Worm (Caenorhabditis elegans) whole organism, early embryonic: ENCODE results near the gene srh-180.

Source experiments
- B0310.2 ChIP-seq: sonication (generic microtip); optimal IDR thresholded peaks from 2 replicates; lab custom pipeline; 2016; ENCODE audit warnings: mild to moderate bottlenecking, missing genetic modification characterization, missing compliant biosample characterization
- F13C5.2 ChIP-seq: sonication (generic microtip); optimal IDR thresholded peaks from 2 replicates; lab custom pipeline; 2017; ENCODE audit warnings: mild to moderate bottlenecking, missing genetic modification characterization, inconsistent platforms, missing compliant biosample characterization
- ama-1 ChIP-seq: fragments of 150-350 bp; optimal IDR thresholded peaks from 2 replicates; lab custom pipeline; 2014
- ceh-13 ChIP-seq: fragments of 200-800 bp; sonication (Bioruptor generic); optimal IDR thresholded peaks from 2 replicates; lab custom pipeline; 2018; ENCODE audit warnings: mild to moderate bottlenecking, missing genetic modification characterization, missing compliant biosample characterization
- ceh-36 ChIP-seq: sonication (generic microtip); optimal IDR thresholded peaks from 2 replicates; lab custom pipeline; 2016; ENCODE audit warnings: missing genetic modification characterization, inconsistent platforms, missing compliant biosample characterization
- ets-7 ChIP-seq: sonication (generic microtip); optimal IDR thresholded peaks from 2 replicates; lab custom pipeline; 2016; ENCODE audit warnings: missing genotype, missing genetic modification characterization, missing compliant biosample characterization
- hmg-4 ChIP-seq: fragments of 200-800 bp; sonication (Bioruptor generic); optimal IDR thresholded peaks from 2 replicates; lab custom pipeline; 2018; ENCODE audit warnings: mild to moderate bottlenecking, missing genetic modification characterization, missing compliant biosample characterization
- hnd-1 ChIP-seq: sonication (generic microtip); optimal IDR thresholded peaks from 2 replicates; lab custom pipeline; 2016; ENCODE audit warnings: missing genetic modification characterization, missing compliant biosample characterization
- tbx-37 ChIP-seq: fragments of 200-800 bp; sonication (Bioruptor generic); conservative IDR thresholded peaks from 2 replicates; pipeline ENCODE4 v1.3.6; 2022; ENCODE audit warnings: missing genetic modification reagents, missing genetic modification characterization, missing compliant biosample characterization
- tra-4 ChIP-seq: sonication (generic microtip); optimal IDR thresholded peaks from 2 replicates; lab custom pipeline; 2017; ENCODE audit warnings: missing genetic modification characterization, missing compliant biosample characterization

DNA sequence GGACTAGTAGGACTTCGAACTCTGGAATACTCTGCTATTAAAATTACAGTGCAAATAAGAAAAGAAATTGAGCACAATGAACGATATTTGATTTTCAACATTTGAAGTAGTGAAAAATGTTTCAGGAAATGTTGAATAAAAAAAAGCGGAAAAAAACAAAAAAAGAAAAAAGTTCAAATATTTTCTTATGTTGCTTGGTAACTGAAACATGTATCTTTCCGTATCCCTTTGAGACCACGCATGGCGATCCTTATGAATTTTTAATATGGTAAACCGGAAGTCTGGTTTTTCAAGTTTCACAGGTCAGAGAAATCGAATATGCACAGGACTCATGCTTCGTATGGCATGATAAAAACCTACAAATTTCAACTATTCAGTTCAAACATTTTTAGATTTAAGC, 29.7 kb upstream of the srh-180 start, which contains the start of gene F28G4.3:
- TF ChIP-seq ama-1 (lab: Kevin White, UChicago) (no peak), B0310.2 (tag; lab: Kevin White, UChicago) (no peak), ceh-36 (tag; lab: Kevin White, UChicago) (no peak), tra-4 (no peak), hmg-4 (no peak), ceh-13 (no peak), ets-7 (tag; lab: Kevin White, UChicago) (no peak), hnd-1 (tag; lab: Kevin White, UChicago) (no peak), F13C5.2 (no peak), tbx-37 (GFP tag; lab: Robert Waterston, UW) (no peak)
